Worm (Caenorhabditis elegans) whole organism, young adult: Measurements from ENCODE around the gene T01D1.7.

Experiments
- F52B5.7 ChIP-seq: sonication (generic microtip); optimal IDR thresholded peaks from 2 replicates; lab custom pipeline; 2016; ENCODE audit warnings: mild to moderate bottlenecking, missing genetic modification characterization, missing compliant biosample characterization
- cebp-2 ChIP-seq: fragments of 200-800 bp; sonication (Bioruptor generic); IDR thresholded peaks from 2 replicates; pipeline ENCODE4 v1.3.6; 2022; ENCODE audit warnings: missing genetic modification characterization, missing compliant biosample characterization
- dox-1 ChIP-seq: fragments of 200-800 bp; sonication (Bioruptor generic); IDR thresholded peaks from 2 replicates; pipeline ENCODE4 v1.3.6; 2022; ENCODE audit warnings: missing genetic modification reagents, missing genetic modification characterization, missing compliant biosample characterization
- efl-1 ChIP-seq: fragments of 150-350 bp; optimal IDR thresholded peaks from 2 replicates; lab custom pipeline; 2014; ENCODE audit warnings: missing biosample characterization, missing genetic modification reagents, missing genetic modification characterization
- lin-40 ChIP-seq: sonication (generic microtip); optimal IDR thresholded peaks from 2 replicates; lab custom pipeline; 2016; ENCODE audit warnings: missing genetic modification characterization, mild to moderate bottlenecking, missing compliant biosample characterization, missing genotype, missing genetic modification reagents
- nhr-80 ChIP-seq: sonication (generic microtip); optimal IDR thresholded peaks from 2 replicates; lab custom pipeline; 2016; ENCODE audit warnings: missing genetic modification characterization, missing compliant biosample characterization
- sea-2 ChIP-seq: fragments of 200-800 bp; sonication (Bioruptor generic); IDR thresholded peaks from 2 replicates; pipeline ENCODE4 v1.3.6; 2022; ENCODE audit warnings: missing genetic modification characterization, missing compliant biosample characterization

ce11 chrII:178146-178545, 4.6 kb upstream of the T01D1.7 start:
- TF ChIP-seq efl-1 (no peak), nhr-80 (tag; lab: Kevin White, UChicago) (no peak), F52B5.7 (tag; lab: Kevin White, UChicago) (no peak), sea-2 (no peak), cebp-2 (GFP tag; lab: Robert Waterston, UW) (no peak), dox-1 (no peak), lin-40 (tag; lab: Kevin White, UChicago) (no peak)
